Worm (Caenorhabditis elegans): Measurements from ENCODE around the gene srw-19.

Gene srw-19

ce11 chrV:15306745-15307144 lies 25.6 kb upstream of the srw-19 start, which contains the start of gene T26H8.4:
Gene T26H8.4, minus strand, starts transcription at chrV:15306845.
- no peak for TF ChIP-seq ets-4 (tag; optimal IDR thresholded peaks at IDR 0.05)
- no peak for TF ChIP-seq nhr-232 (tag; optimal IDR thresholded peaks at IDR 0.05)
- TF ChIP-seq rnt-1 (tag; optimal IDR thresholded peaks at IDR 0.05) = no peak
- no peak for TF ChIP-seq pag-3 (tag; optimal IDR thresholded peaks at IDR 0.05; ENCODE audit: borderline replicate concordance)
- no peak for TF ChIP-seq K02D7.2 (tag; optimal IDR thresholded peaks at IDR 0.05)
- TF ChIP-seq C08G9.2 (tag; optimal IDR thresholded peaks at IDR 0.05) = no peak
- no peak for TF ChIP-seq che-1 (tag; optimal IDR thresholded peaks at IDR 0.05)
- no peak for TF ChIP-seq elt-4 (tag; optimal IDR thresholded peaks at IDR 0.05)
- no peak for TF ChIP-seq unc-3 (GFP tag; conservative IDR thresholded peaks at IDR 0.05)
- TF ChIP-seq unc-3 (tag; optimal IDR thresholded peaks at IDR 0.05) = no peak
- TF ChIP-seq sox-4 (tag; optimal IDR thresholded peaks at IDR 0.05) = no peak
- TF ChIP-seq ceh-31 (tag; optimal IDR thresholded peaks at IDR 0.05) = no peak
- TF ChIP-seq ceh-45 (GFP tag; IDR thresholded peaks at IDR 0.05) = no peak
- TF ChIP-seq K09A11.1 (tag; optimal IDR thresholded peaks at IDR 0.05; ENCODE audit: insufficient read depth) = no peak
- TF ChIP-seq Y22D7AL.16 (tag; optimal IDR thresholded peaks at IDR 0.05) = no peak
- no peak for TF ChIP-seq pqm-1 (tag; optimal IDR thresholded peaks at IDR 0.05)
- TF ChIP-seq hlh-8 (tag; optimal IDR thresholded peaks at IDR 0.05) = no peak
- no peak for TF ChIP-seq eyg-1 (tag; optimal IDR thresholded peaks at IDR 0.05)
- no peak for TF ChIP-seq fkh-10 (GFP tag; optimal IDR thresholded peaks at IDR 0.05)

ce11 chrV:15305502-15305901 lies 24.3 kb upstream of the srw-19 start, which contains the start of gene T26H8.5:
Gene T26H8.5, minus strand, starts transcription at chrV:15305602.
- TF ChIP-seq pax-1 (tag; optimal IDR thresholded peaks at IDR 0.05) (no peak), ceh-14 (tag; optimal IDR thresholded peaks at IDR 0.05) (no peak), ceh-30 (tag; optimal IDR thresholded peaks at IDR 0.05) (no peak), C38D4.7 (GFP tag; optimal IDR thresholded peaks at IDR 0.05) (no peak), tbx-2 (tag; optimal IDR thresholded peaks at IDR 0.05) (no peak), sox-2 (GFP tag; IDR thresholded peaks at IDR 0.05) (no peak), hlh-8 (tag; optimal IDR thresholded peaks at IDR 0.05) (no peak)

- no peak for TF ChIP-seq pha-4 (tag; optimal IDR thresholded peaks at IDR 0.05)
- TF ChIP-seq hlh-8 (tag; optimal IDR thresholded peaks at IDR 0.05) = no peak
- TF ChIP-seq elt-4 (tag; optimal IDR thresholded peaks at IDR 0.05) = no peak
- no peak for TF ChIP-seq odd-2 (tag; optimal IDR thresholded peaks at IDR 0.05)
- TF ChIP-seq syd-9 (tag; optimal IDR thresholded peaks at IDR 0.05) = no peak
- TF ChIP-seq zip-5 (tag; optimal IDR thresholded peaks at IDR 0.05) = no peak
- TF ChIP-seq nfya-1 (tag; optimal IDR thresholded peaks at IDR 0.05) = no peak
- TF ChIP-seq hlh-15 (tag; optimal IDR thresholded peaks at IDR 0.05) = no peak
- TF ChIP-seq ceh-18 (tag; optimal IDR thresholded peaks at IDR 0.05) = no peak
- TF ChIP-seq ceh-6 (GFP tag; optimal IDR thresholded peaks at IDR 0.05) = no peak
- TF ChIP-seq ama-1 (optimal IDR thresholded peaks at IDR 0.05) = no peak
- no peak for TF ChIP-seq pax-1 (tag; optimal IDR thresholded peaks at IDR 0.05)
- no peak for TF ChIP-seq fkh-6 (tag; optimal IDR thresholded peaks at IDR 0.05)
Observed at ce11 chrV:15303625-15304024, 22.4 kb upstream of the srw-19 start, which contains the start of gene srx-48. Gene srx-48, minus strand, starts transcription at chrV:15303725.

ce11 chrV:15298597-15298996 lies 17.4 kb upstream of the srw-19 start, which contains the start of gene cpr-3:
Gene cpr-3, minus strand, starts transcription at chrV:15298700.
- TF ChIP-seq elt-2 (tag; optimal IDR thresholded peaks at IDR 0.05) (peak; percentile 66), sdc-2 (tag; optimal IDR thresholded peaks at IDR 0.05) (no peak)

- TF ChIP-seq rnt-1 (tag; optimal IDR thresholded peaks at IDR 0.05) (no peak), syd-9 (tag; optimal IDR thresholded peaks at IDR 0.05) (no peak), ets-4 (tag; optimal IDR thresholded peaks at IDR 0.05) (no peak), pat-9 (tag; optimal IDR thresholded peaks at IDR 0.05) (no peak), pqm-1 (tag; optimal IDR thresholded peaks at IDR 0.05) (no peak), dve-1 (tag; optimal IDR thresholded peaks at IDR 0.05) (no peak), sox-2 (GFP tag; IDR thresholded peaks at IDR 0.05) (no peak), ceh-48 (tag; optimal IDR thresholded peaks at IDR 0.05) (no peak), pha-4 (tag; optimal IDR thresholded peaks at IDR 0.05) (no peak), unc-3 (GFP tag; conservative IDR thresholded peaks at IDR 0.05) (no peak), unc-3 (tag; optimal IDR thresholded peaks at IDR 0.05) (no peak), hlh-8 (tag; optimal IDR thresholded peaks at IDR 0.05) (no peak), unc-55 (GFP tag; optimal IDR thresholded peaks at IDR 0.05) (no peak), nfya-1 (tag; optimal IDR thresholded peaks at IDR 0.05) (no peak), npax-4 (tag; optimal IDR thresholded peaks at IDR 0.05) (no peak)
Observed at ce11 chrV:15293865-15294264, 12.7 kb upstream of the srw-19 start, which contains the start of gene str-96. Gene str-96, minus strand, starts transcription at chrV:15293965.

Measured in whole organism, late embryonic.